Fruit fly (Drosophila melanogaster) whole organism, embryonic: Measurements from ENCODE around the gene RhoGDI.
A peak's percentile ranks its signal among the peaks of the same experiment; 100 is the strongest.

Experiments used
- ATbp ChIP-seq: fragments of 200-800 bp; sonication (Bioruptor generic); optimal IDR thresholded peaks from 2 replicates; lab custom pipeline; 2017; ENCODE audit warnings: missing biosample characterization, mild to moderate bottlenecking, missing genetic modification characterization, missing genetic modification reagents
- Awh ChIP-seq: fragments of 200-800 bp; sonication (Bioruptor generic); IDR thresholded peaks from 2 replicates; pipeline ENCODE4, ENCODE4 v1.3.6; 2022; ENCODE audit warnings: missing biosample characterization, missing genetic modification characterization
- CG10147 ChIP-seq: fragments of 200-800 bp; sonication (Bioruptor generic); optimal IDR thresholded peaks from 2 replicates; lab custom pipeline; 2019; ENCODE audit warnings: missing biosample characterization, mild to moderate bottlenecking, missing genetic modification characterization, moderate library complexity
- CG11093 ChIP-seq: fragments of 200-800 bp; sonication (Bioruptor generic); IDR thresholded peaks from 3 replicates; pipeline ENCODE4 v1.3.6; 2022; ENCODE audit warnings: missing biosample characterization, missing genetic modification characterization
- CG12299 ChIP-seq: fragments of 200-800 bp; sonication (Bioruptor generic); optimal IDR thresholded peaks from 2 replicates; lab custom pipeline; 2018; ENCODE audit warnings: missing biosample characterization, mild to moderate bottlenecking, missing genetic modification characterization
- CG13624 ChIP-seq: fragments of 200-800 bp; sonication (Bioruptor generic); optimal IDR thresholded peaks from 2 replicates; lab custom pipeline; 2016; ENCODE audit warnings: missing biosample characterization, missing genetic modification characterization
- CG14050 ChIP-seq: fragments of 200-800 bp; sonication (Bioruptor generic); IDR thresholded peaks from 3 replicates; pipeline ENCODE4 v1.3.6; 2022; ENCODE audit warnings: missing biosample characterization, missing genetic modification characterization
- CG14441 ChIP-seq: fragments of 200-800 bp; sonication (Bioruptor generic); IDR thresholded peaks from 2 replicates; pipeline ENCODE4 v1.3.6; 2022; ENCODE audit warnings: missing biosample characterization, missing genetic modification characterization
- CG15479 ChIP-seq: fragments of 200-800 bp; sonication (Bioruptor generic); optimal IDR thresholded peaks from 3 replicates; lab custom pipeline; 2019; ENCODE audit warnings: missing biosample characterization, mild to moderate bottlenecking, missing genetic modification characterization, moderate library complexity
- CG16863 ChIP-seq: fragments of 200-800 bp; sonication (Bioruptor generic); optimal IDR thresholded peaks from 3 replicates; lab custom pipeline; 2016; ENCODE audit warnings: missing biosample characterization, missing genetic modification characterization
- CG2678 ChIP-seq: fragments of 200-800 bp; sonication (Bioruptor generic); optimal IDR thresholded peaks from 3 replicates; lab custom pipeline; 2019; ENCODE audit warnings: missing biosample characterization, mild to moderate bottlenecking, missing genetic modification characterization, moderate library complexity
- CG2712 ChIP-seq: fragments of 200-800 bp; optimal IDR thresholded peaks from 3 replicates; lab custom pipeline; 2019; ENCODE audit warnings: missing biosample characterization, mild to moderate bottlenecking, missing genetic modification characterization, moderate library complexity
- CG2875 ChIP-seq: fragments of 200-800 bp; sonication (Bioruptor generic); optimal IDR thresholded peaks from 2 replicates; lab custom pipeline; 2017; ENCODE audit warnings: missing biosample characterization, mild to moderate bottlenecking, missing genetic modification characterization, missing genetic modification reagents
- CG31388 ChIP-seq: fragments of 200-800 bp; sonication (Bioruptor generic); optimal IDR thresholded peaks from 2 replicates; lab custom pipeline; 2016; ENCODE audit warnings: missing biosample characterization, missing genetic modification characterization
- CG34376 ChIP-seq: fragments of 200-800 bp; sonication (Bioruptor generic); optimal IDR thresholded peaks from 2 replicates; lab custom pipeline; 2018; ENCODE audit warnings: missing biosample characterization, mild to moderate bottlenecking, missing genetic modification characterization
- CG4404 ChIP-seq: fragments of 200-800 bp; sonication (Bioruptor generic); IDR thresholded peaks from 2 replicates; pipeline ENCODE4 v1.3.6; 2022; ENCODE audit warnings: missing biosample characterization, missing genetic modification characterization
- CG5180 ChIP-seq: fragments of 200-800 bp; sonication (Bioruptor generic); optimal IDR thresholded peaks from 3 replicates; lab custom pipeline; 2017; ENCODE audit warnings: missing biosample characterization, missing genetic modification characterization, mild to moderate bottlenecking, moderate library complexity, missing genetic modification reagents
- CG7987 ChIP-seq: fragments of 200-800 bp; sonication (Bioruptor generic); optimal IDR thresholded peaks from 2 replicates; lab custom pipeline; 2018; ENCODE audit warnings: missing biosample characterization, mild to moderate bottlenecking, missing genetic modification characterization, moderate library complexity
- Deaf1 ChIP-seq: fragments of 200-800 bp; optimal IDR thresholded peaks from 3 replicates; lab custom pipeline; 2019; ENCODE audit warnings: missing biosample characterization, mild to moderate bottlenecking, missing genetic modification characterization, moderate library complexity
- Hmr ChIP-seq: fragments of 200-800 bp; sonication (Bioruptor generic); optimal IDR thresholded peaks from 3 replicates; lab custom pipeline; 2017; ENCODE audit warnings: mild to moderate bottlenecking, missing biosample characterization, missing genetic modification reagents, missing genetic modification characterization
- Hr39 ChIP-seq: fragments of >200 bp; optimal IDR thresholded peaks from 2 replicates; lab custom pipeline; 2017
- Hr78 ChIP-seq, 2 experiments: fragments of 200-800 bp in 1 of 2; fragments of >200 bp in 1 of 2; sonication (Bioruptor generic) in 1 of 2; optimal IDR thresholded peaks; 2 replicates each; lab custom pipeline; 2017 to 2019; ENCODE audit warnings: missing biosample characterization in 2 of 2, missing genetic modification characterization in 2 of 2, mild to moderate bottlenecking in 1 of 2, moderate library complexity in 1 of 2
- Nf-YA ChIP-seq: fragments of 200-800 bp; sonication (Bioruptor generic); IDR thresholded peaks from 2 replicates; pipeline ENCODE4 v1.3.6; 2022; ENCODE audit warnings: missing biosample characterization, missing genetic modification characterization
- Optix ChIP-seq: fragments of 200-800 bp; sonication (Bioruptor generic); IDR thresholded peaks from 3 replicates; pipeline ENCODE4 v1.3.6; 2022; ENCODE audit warnings: missing biosample characterization, missing genetic modification characterization
- PHDP ChIP-seq: fragments of 200-800 bp; sonication (Bioruptor generic); optimal IDR thresholded peaks from 3 replicates; lab custom pipeline; 2018; ENCODE audit warnings: missing biosample characterization, mild to moderate bottlenecking, missing genetic modification characterization, moderate library complexity
- Scr ChIP-seq: fragments of 200-800 bp; sonication (Bioruptor generic); IDR thresholded peaks from 2 replicates; pipeline ENCODE4 v1.3.6; 2022; ENCODE audit warnings: missing biosample characterization, missing genetic modification characterization; ENCODE audit not compliant: partially characterized antibody
- Ssrp ChIP-seq: fragments of 200-800 bp; sonication (Bioruptor generic); optimal IDR thresholded peaks from 2 replicates; lab custom pipeline; 2018; ENCODE audit warnings: missing biosample characterization, mild to moderate bottlenecking, missing genetic modification characterization, moderate library complexity
- Trl ChIP-seq, 3 experiments: fragments of >200 bp in 2 of 3; fragments of 200-800 bp in 1 of 3; sonication (Bioruptor generic) in 1 of 3; optimal IDR thresholded peaks; 2 replicates in 1 of 3; 3 replicates in 2 of 3; lab custom pipeline; 2016 to 2017; ENCODE audit warnings: missing biosample characterization in 1 of 3, missing genetic modification characterization in 1 of 3
- ash1 ChIP-seq: fragments of 200-800 bp; sonication (Bioruptor generic); optimal IDR thresholded peaks from 2 replicates; lab custom pipeline; 2018; ENCODE audit warnings: missing biosample characterization, mild to moderate bottlenecking, missing genetic modification characterization
- ato ChIP-seq: fragments of 200-800 bp; sonication (Bioruptor generic); IDR thresholded peaks from 2 replicates; pipeline ENCODE4 v1.3.6; 2022; ENCODE audit warnings: missing biosample characterization, missing genetic modification characterization; ENCODE audit not compliant: partially characterized antibody
- br ChIP-seq: fragments of >200 bp; optimal IDR thresholded peaks from 2 replicates; lab custom pipeline; 2017
- crol ChIP-seq: fragments of 200-800 bp; sonication (Bioruptor generic); IDR thresholded peaks from 2 replicates; pipeline ENCODE4 v1.3.6; 2022; ENCODE audit warnings: missing biosample characterization, missing genetic modification characterization
- dan ChIP-seq: fragments of 200-800 bp; sonication (Bioruptor generic); IDR thresholded peaks from 2 replicates; pipeline ENCODE4 v1.3.6; 2022; ENCODE audit warnings: missing biosample characterization, missing genetic modification characterization
- esg ChIP-seq: fragments of 200-800 bp; sonication (Bioruptor generic); conservative IDR thresholded peaks from 2 replicates; pipeline ENCODE4 v1.3.6; 2022; ENCODE audit warnings: missing biosample characterization, missing genetic modification characterization
- fd3F ChIP-seq: fragments of 200-800 bp; sonication (Bioruptor generic); optimal IDR thresholded peaks from 2 replicates; lab custom pipeline; 2018; ENCODE audit warnings: missing biosample characterization, mild to moderate bottlenecking, missing genetic modification characterization, moderate library complexity
- fd96Cb ChIP-seq: fragments of 200-800 bp; sonication (Bioruptor generic); optimal IDR thresholded peaks from 2 replicates; lab custom pipeline; 2018; ENCODE audit warnings: missing biosample characterization, mild to moderate bottlenecking, missing genetic modification characterization, moderate library complexity
- gsb ChIP-seq: fragments of 200-800 bp; sonication (Bioruptor generic); IDR thresholded peaks from 2 replicates; pipeline ENCODE4 v1.3.6; 2022; ENCODE audit warnings: missing biosample characterization, missing genetic modification characterization
- gt ChIP-seq: fragments of 200-800 bp; sonication (Bioruptor generic); IDR thresholded peaks from 2 replicates; pipeline ENCODE4 v1.3.6; 2022; ENCODE audit warnings: missing biosample characterization, missing genetic modification characterization
- insv ChIP-seq, 2 experiments: fragments of 200-800 bp; sonication (Bioruptor generic); optimal IDR thresholded peaks; 3 replicates each; lab custom pipeline; 2016 to 2018; ENCODE audit warnings: missing biosample characterization in 2 of 2, missing genetic modification characterization in 2 of 2
- kay ChIP-seq: fragments of 200-800 bp; sonication (Bioruptor generic); optimal IDR thresholded peaks from 2 replicates; lab custom pipeline; 2016; ENCODE audit warnings: missing biosample characterization, missing genetic modification characterization
- ken ChIP-seq: fragments of 200-800 bp; sonication (Bioruptor generic); IDR thresholded peaks from 3 replicates; pipeline ENCODE4 v1.3.6; 2022; ENCODE audit warnings: missing biosample characterization, missing genetic modification characterization
- lab ChIP-seq: fragments of 200-800 bp; sonication (Bioruptor generic); optimal IDR thresholded peaks from 3 replicates; lab custom pipeline; 2017; ENCODE audit warnings: missing biosample characterization, missing genetic modification characterization, mild to moderate bottlenecking, moderate library complexity, missing genetic modification reagents
- lola ChIP-seq, 3 experiments: fragments of >200 bp in 2 of 3; fragments of 200-800 bp in 1 of 3; sonication (Bioruptor generic) in 1 of 3; optimal IDR thresholded peaks; 2 replicates each; lab custom pipeline; 2017 to 2019; ENCODE audit warnings: missing biosample characterization in 3 of 3, missing genetic modification characterization in 3 of 3, mild to moderate bottlenecking in 1 of 3, moderate library complexity in 1 of 3
- nom ChIP-seq: fragments of 200-800 bp; sonication (Bioruptor generic); optimal IDR thresholded peaks from 2 replicates; lab custom pipeline; 2017; ENCODE audit warnings: missing biosample characterization, missing genetic modification characterization, mild to moderate bottlenecking, moderate library complexity, missing genetic modification reagents
- phol ChIP-seq: fragments of 200-800 bp; sonication (Bioruptor generic); optimal IDR thresholded peaks from 3 replicates; lab custom pipeline; 2018; ENCODE audit warnings: missing biosample characterization, mild to moderate bottlenecking, missing genetic modification characterization, moderate library complexity
- pros ChIP-seq: fragments of 200-800 bp; sonication (Bioruptor generic); optimal IDR thresholded peaks from 3 replicates; lab custom pipeline; 2019; ENCODE audit warnings: missing biosample characterization, mild to moderate bottlenecking, missing genetic modification characterization, moderate library complexity
- pum ChIP-seq: fragments of 200-800 bp; sonication (Bioruptor generic); optimal IDR thresholded peaks from 2 replicates; lab custom pipeline; 2016; ENCODE audit warnings: missing biosample characterization, missing genetic modification characterization
- pzg ChIP-seq: fragments of 200-800 bp; sonication (Bioruptor generic); optimal IDR thresholded peaks from 3 replicates; lab custom pipeline; 2018; ENCODE audit warnings: missing biosample characterization, mild to moderate bottlenecking, missing genetic modification characterization, moderate library complexity
- sqz ChIP-seq: fragments of 200-800 bp; sonication (Bioruptor generic); optimal IDR thresholded peaks from 3 replicates; lab custom pipeline; 2018; ENCODE audit warnings: missing biosample characterization, mild to moderate bottlenecking, missing genetic modification characterization

The RhoGDI gene

DNA sequence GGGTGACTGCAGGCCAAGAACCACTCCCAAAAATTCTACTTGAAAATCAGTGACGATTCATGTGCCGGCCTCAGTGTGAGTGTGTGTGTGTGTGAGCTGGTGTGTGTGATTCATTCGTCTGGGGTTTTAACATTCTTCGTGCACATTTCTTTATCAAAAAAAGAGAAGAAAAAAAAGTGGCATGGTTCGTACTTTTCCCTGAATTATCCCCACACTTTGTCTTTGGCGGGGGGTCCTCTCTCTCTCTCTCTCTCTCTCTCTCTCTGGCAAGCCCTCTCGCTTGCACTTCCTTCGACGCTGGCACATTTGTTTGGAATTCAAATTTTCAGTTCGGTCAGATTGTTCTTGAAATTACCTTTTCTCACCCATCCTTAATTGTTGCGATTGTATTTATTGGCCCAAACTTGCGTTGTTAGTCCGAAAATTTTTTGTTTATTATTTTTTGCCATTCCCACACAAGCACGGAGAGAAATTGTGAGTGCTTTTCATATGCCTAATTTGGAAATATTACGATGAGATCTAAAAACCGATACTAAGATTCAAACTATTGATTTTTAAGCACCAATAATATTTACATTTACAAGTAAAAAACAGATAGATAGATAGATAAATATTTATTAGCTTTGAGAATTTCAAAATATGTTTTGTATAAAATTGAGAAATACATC, 642 bp downstream of the RhoGDI start (continued):
- TF ChIP-seq CG10147 (GFP tag; lab: Kevin White, UChicago) (no peak), CG4404 (GFP tag; lab: Robert Waterston, UW) (no peak), lola (GFP tag; optimal IDR thresholded peaks at IDR 0.05; lab: Kevin White, UChicago) (no peak), crol (GFP tag; lab: Robert Waterston, UW) (peak; percentile 84), Nf-YA (no peak), Hmr (GFP tag; lab: Kevin White, UChicago) (peak; percentile 21), pros (peak; percentile 3), phol (tag; lab: Kevin White, UChicago) (no peak), nom (GFP tag; lab: Kevin White, UChicago) (no peak), CG7987 (GFP tag; lab: Kevin White, UChicago) (no peak), esg (GFP tag; lab: Robert Waterston, UW) (no peak), ATbp (GFP tag; lab: Kevin White, UChicago) (no peak), CG13624 (GFP tag; lab: Kevin White, UChicago) (no peak), kay (GFP tag; lab: Kevin White, UChicago) (no peak), Deaf1 (peak; percentile 65), CG2678 (tag; lab: Kevin White, UChicago) (peak; percentile 26), CG2875 (GFP tag; lab: Kevin White, UChicago) (no peak), CG16863 (GFP tag; lab: Kevin White, UChicago) (no peak), CG2712 (peak; percentile 8), ato (GFP tag; lab: Robert Waterston, UW) (no peak), Hr39 (no peak), fd3F (GFP tag; lab: Kevin White, UChicago) (no peak), dan (GFP tag; lab: Robert Waterston, UW) (no peak), pzg (GFP tag; lab: Kevin White, UChicago) (no peak), Optix (GFP tag; lab: Robert Waterston, UW) (no peak), CG5180 (GFP tag; lab: Kevin White, UChicago) (no peak), br (no peak), pum (GFP tag; lab: Kevin White, UChicago) (no peak), gt (no peak), PHDP (tag; lab: Kevin White, UChicago) (peak; percentile 32), ash1 (GFP tag; lab: Kevin White, UChicago) (no peak), lab (peak; percentile 11)

DNA sequence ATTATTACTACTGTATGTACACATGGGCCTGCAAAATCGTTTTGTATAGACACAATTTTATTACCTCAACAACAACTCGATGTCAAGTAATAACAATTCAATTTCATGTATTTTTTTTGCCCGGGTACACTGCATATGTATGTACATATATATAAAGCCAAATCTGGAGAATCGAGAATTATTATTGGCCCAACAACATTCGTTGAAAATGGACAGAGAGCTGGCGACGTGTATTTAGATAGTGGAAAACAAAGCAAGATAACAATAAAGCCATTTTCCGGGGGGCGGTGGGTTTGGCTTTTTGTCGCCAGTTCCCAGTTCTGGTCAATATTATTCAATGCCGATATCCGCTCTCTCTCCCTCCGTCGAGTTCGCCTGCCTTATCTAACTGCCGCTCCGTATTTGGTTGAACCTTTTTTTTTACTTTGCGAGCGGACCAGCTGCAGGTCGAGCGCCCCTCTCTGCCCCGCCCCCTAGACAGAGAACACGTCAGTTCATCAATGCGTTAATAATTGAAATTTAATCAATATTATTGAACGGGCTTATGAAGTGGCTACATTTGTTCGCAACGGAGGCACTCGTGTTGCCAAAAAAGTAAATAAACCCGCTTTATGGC, 1.3 kb downstream of the RhoGDI start:
- TF ChIP-seq CG34376 (GFP tag; lab: Kevin White, UChicago) (no peak), CG11093 (GFP tag; lab: Robert Waterston, UW) (no peak), Hr78 (GFP tag; optimal IDR thresholded peaks at IDR 0.05; lab: Kevin White, UChicago) (peak in 1 of 2 experiments; percentile 27), gsb (GFP tag; lab: Robert Waterston, UW) (no peak), CG31388 (GFP tag; lab: Kevin White, UChicago) (no peak), Scr (GFP tag; lab: Robert Waterston, UW) (no peak), CG15479 (GFP tag; lab: Kevin White, UChicago) (no peak), insv (GFP tag; optimal IDR thresholded peaks at IDR 0.05; lab: Kevin White, UChicago) (no peak), CG12299 (no peak), Trl (optimal IDR thresholded peaks at IDR 0.05; lab: Kevin White, UChicago) (peak; percentile 21 to 36), Trl (GFP tag; optimal IDR thresholded peaks at IDR 0.05; lab: Kevin White, UChicago) (no peak), ken (no peak), crol (GFP tag; lab: Robert Waterston, UW) (peak; percentile 88), CG14050 (GFP tag; lab: Robert Waterston, UW) (no peak), Ssrp (no peak), sqz (peak; percentile 65), Awh (GFP tag; lab: Robert Waterston, UW) (no peak), CG14441 (GFP tag; lab: Robert Waterston, UW) (peak; percentile 33; the same call in 1 of the 2 replicates), fd96Cb (tag; lab: Kevin White, UChicago) (no peak)
